Worm (Caenorhabditis elegans) whole organism, young adult: ENCODE measurements around the gene Y50E8A.5.

Source experiments
- B0336.3 ChIP-seq: fragments of 200-800 bp; sonication (Bioruptor generic); IDR thresholded peaks from 2 replicates; pipeline ENCODE4 v1.3.6; 2022; ENCODE audit warnings: missing genetic modification characterization, missing compliant biosample characterization
- dpl-1 ChIP-seq: fragments of 150-350 bp; optimal IDR thresholded peaks from 2 replicates; lab custom pipeline; 2014; ENCODE audit warnings: missing biosample characterization, missing genetic modification reagents, missing genetic modification characterization
- gei-17 ChIP-seq: fragments of 200-800 bp; sonication (Bioruptor generic); optimal IDR thresholded peaks from 2 replicates; lab custom pipeline; 2018; ENCODE audit warnings: mild to moderate bottlenecking, missing genetic modification characterization, missing compliant biosample characterization
- hrde-1 ChIP-seq: sonication (generic microtip); optimal IDR thresholded peaks from 2 replicates; lab custom pipeline; 2016; ENCODE audit warnings: missing genetic modification characterization, mild to moderate bottlenecking, missing compliant biosample characterization, moderate library complexity, missing genotype, missing genetic modification reagents, borderline replicate concordance
- nfya-1 ChIP-seq: sonication (generic microtip); optimal IDR thresholded peaks from 2 replicates; lab custom pipeline; 2017; ENCODE audit warnings: antibody characterized with exemption, missing compliant biosample characterization, missing genetic modification characterization, borderline replicate concordance; ENCODE audit not compliant: insufficient read depth
- nfya-2 ChIP-seq: fragments of 200-800 bp; sonication (Bioruptor generic); IDR thresholded peaks from 2 replicates; pipeline ENCODE4 v1.3.6; 2022; ENCODE audit warnings: missing genetic modification reagents, missing genetic modification characterization, missing compliant biosample characterization
- ztf-25 ChIP-seq: fragments of 200-800 bp; sonication (Bioruptor generic); IDR thresholded peaks from 2 replicates; pipeline ENCODE4 v1.3.6; 2022; ENCODE audit warnings: missing genetic modification reagents, missing genetic modification characterization, missing compliant biosample characterization

DNA sequence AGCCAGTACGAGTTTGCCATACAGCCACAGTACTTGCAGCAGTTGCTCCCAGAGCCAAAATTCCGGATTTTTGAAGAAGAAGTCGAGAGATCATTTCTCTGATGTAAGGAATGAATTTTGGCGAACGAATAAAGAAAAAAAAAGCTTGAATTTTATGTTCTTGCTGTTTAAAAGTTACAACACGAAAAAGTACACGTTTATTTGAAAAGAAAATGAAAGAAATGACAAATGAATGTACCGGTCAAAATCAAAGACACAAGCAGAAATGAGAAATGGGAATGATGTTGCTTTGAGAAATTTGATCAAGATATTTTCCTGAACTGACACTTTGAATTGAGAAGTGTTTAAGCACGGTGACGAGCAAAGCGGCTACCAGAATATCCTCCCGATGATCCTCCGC, 4.5 kb upstream of the Y50E8A.5 start, which contains the start of gene Y50E8A.6:
- TF ChIP-seq ztf-25 (GFP tag; lab: Robert Waterston, UW) (no peak), hrde-1 (tag; lab: Kevin White, UChicago) (no peak), nfya-2 (GFP tag; lab: Robert Waterston, UW) (no peak), dpl-1 (GFP tag; lab: Kevin White, UChicago) (no peak), B0336.3 (GFP tag; lab: Robert Waterston, UW) (no peak), gei-17 (no peak), nfya-1 (tag; lab: Kevin White, UChicago) (no peak)
